Worm (Caenorhabditis elegans) whole organism, young adult: ENCODE results near the gene T27C5.12.
"Not testable (repeated sequence)": the region's sequence is repeated elsewhere in the genome, so short reads cannot be mapped to it uniquely, and the experiment has no call there.

ENCODE experiments used
- B0019.2 ChIP-seq: fragments of 200-800 bp; sonication (Bioruptor generic); conservative IDR thresholded peaks from 2 replicates; pipeline ENCODE4 v1.3.6; 2022; ENCODE audit warnings: missing genetic modification reagents, missing genetic modification characterization, missing compliant biosample characterization
- B0336.3 ChIP-seq: fragments of 200-800 bp; sonication (Bioruptor generic); IDR thresholded peaks from 2 replicates; pipeline ENCODE4 v1.3.6; 2022; ENCODE audit warnings: missing genetic modification characterization, missing compliant biosample characterization
- C06A6.2 ChIP-seq: fragments of 200-800 bp; sonication (Bioruptor generic); conservative IDR thresholded peaks from 2 replicates; pipeline ENCODE4 v1.3.6; 2022; ENCODE audit warnings: missing genetic modification characterization, missing compliant biosample characterization
- F37B4.10 ChIP-seq: fragments of 200-800 bp; sonication (Bioruptor generic); IDR thresholded peaks from 2 replicates; pipeline ENCODE4 v1.3.6; 2022; ENCODE audit warnings: missing genetic modification characterization, missing compliant biosample characterization
- F39B2.1 ChIP-seq: fragments of 200-800 bp; sonication (Bioruptor generic); IDR thresholded peaks from 2 replicates; pipeline ENCODE4 v1.3.6; 2022; ENCODE audit warnings: missing genetic modification reagents, missing genetic modification characterization, missing compliant biosample characterization
- T07F8.4 ChIP-seq: sonication (generic microtip); optimal IDR thresholded peaks from 2 replicates; lab custom pipeline; 2016; ENCODE audit warnings: mild to moderate bottlenecking, missing genetic modification characterization, moderate library complexity, missing compliant biosample characterization
- Y53G8AR.9 ChIP-seq: fragments of 200-800 bp; sonication (Bioruptor generic); conservative IDR thresholded peaks from 2 replicates; pipeline ENCODE4 v1.3.6; 2022; ENCODE audit warnings: missing genetic modification reagents, missing genetic modification characterization, missing compliant biosample characterization
- ama-1 ChIP-seq, 3 experiments: fragments of 150-350 bp in 1 of 3; sonication (generic microtip) in 2 of 3; optimal IDR thresholded peaks; 2 replicates each; lab custom pipeline; 2014 to 2018; ENCODE audit warnings: missing biosample characterization in 2 of 3, missing genetic modification characterization in 2 of 3, missing genetic modification reagents in 2 of 3
- aptf-3 ChIP-seq: fragments of 200-800 bp; sonication (Bioruptor generic); IDR thresholded peaks from 2 replicates; pipeline ENCODE4 v1.3.6; 2022; ENCODE audit warnings: missing genetic modification characterization, missing compliant biosample characterization
- atf-7 ChIP-seq: sonication (generic microtip); optimal IDR thresholded peaks from 2 replicates; lab custom pipeline; 2017; ENCODE audit warnings: mild to moderate bottlenecking, missing genetic modification characterization, missing compliant biosample characterization
- ceh-40 ChIP-seq: fragments of 200-800 bp; sonication (Bioruptor generic); IDR thresholded peaks from 2 replicates; pipeline ENCODE4 v1.3.6; 2022; ENCODE audit warnings: missing genetic modification characterization, missing compliant biosample characterization
- die-1 ChIP-seq: sonication (generic microtip); optimal IDR thresholded peaks from 2 replicates; lab custom pipeline; 2016; ENCODE audit warnings: missing genotype, mild to moderate bottlenecking, missing genetic modification characterization, missing compliant biosample characterization
- dox-1 ChIP-seq: fragments of 200-800 bp; sonication (Bioruptor generic); IDR thresholded peaks from 2 replicates; pipeline ENCODE4 v1.3.6; 2022; ENCODE audit warnings: missing genetic modification reagents, missing genetic modification characterization, missing compliant biosample characterization
- dpl-1 ChIP-seq: fragments of 150-350 bp; optimal IDR thresholded peaks from 2 replicates; lab custom pipeline; 2014; ENCODE audit warnings: missing biosample characterization, missing genetic modification reagents, missing genetic modification characterization
- gei-17 ChIP-seq: fragments of 200-800 bp; sonication (Bioruptor generic); optimal IDR thresholded peaks from 2 replicates; lab custom pipeline; 2018; ENCODE audit warnings: mild to moderate bottlenecking, missing genetic modification characterization, missing compliant biosample characterization
- hlh-12 ChIP-seq: sonication (generic microtip); optimal IDR thresholded peaks from 2 replicates; lab custom pipeline; 2016; ENCODE audit warnings: missing genetic modification characterization, missing compliant biosample characterization
- hmg-1.2 ChIP-seq: fragments of 200-800 bp; sonication (Bioruptor generic); IDR thresholded peaks from 2 replicates; pipeline ENCODE4 v1.3.6; 2022; ENCODE audit warnings: missing genetic modification reagents, missing genetic modification characterization, missing compliant biosample characterization
- let-526 ChIP-seq: fragments of 200-800 bp; sonication (Bioruptor generic); IDR thresholded peaks from 2 replicates; pipeline ENCODE4 v1.3.6; 2022; ENCODE audit warnings: missing genetic modification reagents, missing genetic modification characterization, missing compliant biosample characterization
- lin-40 ChIP-seq: sonication (generic microtip); optimal IDR thresholded peaks from 2 replicates; lab custom pipeline; 2016; ENCODE audit warnings: missing genetic modification characterization, mild to moderate bottlenecking, missing compliant biosample characterization, missing genotype, missing genetic modification reagents
- madf-8 ChIP-seq: fragments of 200-800 bp; sonication (Bioruptor generic); conservative IDR thresholded peaks from 2 replicates; pipeline ENCODE4 v1.3.6; 2022; ENCODE audit warnings: missing genetic modification reagents, missing genetic modification characterization, missing compliant biosample characterization
- nfya-2 ChIP-seq: fragments of 200-800 bp; sonication (Bioruptor generic); IDR thresholded peaks from 2 replicates; pipeline ENCODE4 v1.3.6; 2022; ENCODE audit warnings: missing genetic modification reagents, missing genetic modification characterization, missing compliant biosample characterization
- nfyb-1 ChIP-seq: fragments of 200-800 bp; sonication (Bioruptor generic); IDR thresholded peaks from 2 replicates; pipeline ENCODE4 v1.3.6; 2022; ENCODE audit warnings: missing genetic modification reagents, missing genetic modification characterization, missing compliant biosample characterization
- nhr-179 ChIP-seq: sonication (generic microtip); optimal IDR thresholded peaks from 2 replicates; lab custom pipeline; 2016; ENCODE audit warnings: mild to moderate bottlenecking, missing genetic modification characterization, missing compliant biosample characterization
- pbrm-1 ChIP-seq: fragments of 200-800 bp; sonication (Bioruptor generic); IDR thresholded peaks from 2 replicates; pipeline ENCODE4 v1.3.6; 2022; ENCODE audit warnings: missing genetic modification reagents, missing genetic modification characterization, missing compliant biosample characterization
- rcor-1 ChIP-seq: fragments of 200-800 bp; sonication (Bioruptor generic); IDR thresholded peaks from 2 replicates; pipeline ENCODE4 v1.3.6; 2022; ENCODE audit warnings: missing genetic modification reagents, missing genetic modification characterization, missing compliant biosample characterization
- rpc-1 ChIP-seq, 2 experiments: fragments of 150-350 bp in 1 of 2; sonication (generic microtip) in 1 of 2; optimal IDR thresholded peaks; 2 replicates each; lab custom pipeline; 2014 to 2018; ENCODE audit warnings: missing biosample characterization in 1 of 2, missing genetic modification characterization in 1 of 2, missing genetic modification reagents in 1 of 2, missing genotype in 1 of 2
- snpc-1.3 ChIP-seq: sonication (generic microtip); optimal IDR thresholded peaks from 2 replicates; lab custom pipeline; 2017; ENCODE audit warnings: missing genetic modification characterization, mild to moderate bottlenecking, missing compliant biosample characterization, antibody characterized with exemption, moderate library complexity, missing genotype, missing genetic modification reagents; ENCODE audit not compliant: insufficient read depth
- sptf-2 ChIP-seq: fragments of 200-800 bp; sonication (Bioruptor generic); optimal IDR thresholded peaks from 2 replicates; lab custom pipeline; 2018; ENCODE audit warnings: mild to moderate bottlenecking, missing genetic modification characterization, missing compliant biosample characterization
- xnd-1 ChIP-seq: sonication (generic microtip); optimal IDR thresholded peaks from 2 replicates; lab custom pipeline; 2016; ENCODE audit warnings: missing genotype, missing genetic modification reagents, missing genetic modification characterization, missing compliant biosample characterization
- zfh-2 ChIP-seq: fragments of 200-800 bp; sonication (Bioruptor generic); conservative IDR thresholded peaks from 2 replicates; pipeline ENCODE4 v1.3.6; 2022; ENCODE audit warnings: missing genetic modification reagents, missing genetic modification characterization, missing compliant biosample characterization
- zim-3 ChIP-seq: sonication (generic microtip); optimal IDR thresholded peaks from 2 replicates; lab custom pipeline; 2017; ENCODE audit warnings: mild to moderate bottlenecking, missing genetic modification characterization, moderate library complexity, missing compliant biosample characterization
- ztf-22 ChIP-seq: fragments of 200-800 bp; sonication (Bioruptor generic); optimal IDR thresholded peaks from 2 replicates; lab custom pipeline; 2018; ENCODE audit warnings: mild to moderate bottlenecking, missing genetic modification characterization, moderate library complexity, missing compliant biosample characterization
- ztf-26 ChIP-seq: sonication (generic microtip); optimal IDR thresholded peaks from 2 replicates; lab custom pipeline; 2017; ENCODE audit warnings: missing genetic modification characterization, missing compliant biosample characterization
- ztf-28 ChIP-seq: fragments of 200-800 bp; sonication (Bioruptor generic); IDR thresholded peaks from 2 replicates; pipeline ENCODE4 v1.3.6; 2022; ENCODE audit warnings: missing genetic modification reagents, missing genetic modification characterization, missing compliant biosample characterization

Gene T27C5.12

ce11 chrV:17438317-17438716 lies 23.3 kb downstream of the T27C5.12 start, which contains the start of gene srsx-2:
Gene srsx-2 (minus strand): TSS chrV:17438417.
- TF ChIP-seq dpl-1 (GFP tag; lab: Kevin White, UChicago) (no peak), ztf-28 (GFP tag; lab: Robert Waterston, UW) (no peak), B0019.2 (GFP tag; lab: Robert Waterston, UW) (no peak), zim-3 (tag; lab: Kevin White, UChicago) (no peak), let-526 (GFP tag; lab: Robert Waterston, UW) (no peak), F39B2.1 (no peak), Y53G8AR.9 (no peak), xnd-1 (no peak)

- no peak for TF ChIP-seq B0336.3
- TF ChIP-seq nfyb-1 (GFP tag; lab: Robert Waterston, UW): no peak
- TF ChIP-seq ama-1 (optimal IDR thresholded peaks at IDR 0.05; lab: Kevin White, UChicago): no peak
- TF ChIP-seq ama-1 (GFP tag; optimal IDR thresholded peaks at IDR 0.05; lab: Kevin White, UChicago): no peak
- TF ChIP-seq ceh-40: no peak
- no peak for TF ChIP-seq T07F8.4
- TF ChIP-seq sptf-2 (GFP tag; lab: Kevin White, UChicago): no peak
- TF ChIP-seq madf-8 (GFP tag; lab: Robert Waterston, UW): no peak
- no peak for TF ChIP-seq nhr-179 (tag; lab: Kevin White, UChicago)
- TF ChIP-seq xnd-1: no peak
- no peak for TF ChIP-seq nfya-2 (GFP tag; lab: Robert Waterston, UW)
- no peak for TF ChIP-seq rcor-1 (GFP tag; lab: Robert Waterston, UW)
- TF ChIP-seq dox-1 (GFP tag; lab: Robert Waterston, UW): no peak
- TF ChIP-seq atf-7 (tag; lab: Kevin White, UChicago): no peak
- TF ChIP-seq ztf-26 (tag; lab: Kevin White, UChicago): no peak
- TF ChIP-seq pbrm-1 (GFP tag; lab: Robert Waterston, UW): no peak
- no peak for TF ChIP-seq aptf-3 (GFP tag; lab: Robert Waterston, UW)
- no peak for TF ChIP-seq die-1
- TF ChIP-seq snpc-1.3: no peak
- TF ChIP-seq, all 124 proteins: peak for 0
Measured at ce11 chrV:17439406-17439805, 24.4 kb downstream of the T27C5.12 start, which contains the start of gene srh-154. Gene srh-154 (plus strand): TSS chrV:17439706.

- TF ChIP-seq gei-17 (GFP tag; lab: Kevin White, UChicago) (no peak), nhr-179 (tag; lab: Kevin White, UChicago) (no peak), snpc-1.3 (no peak), C06A6.2 (no peak), lin-40 (no peak), F37B4.10 (GFP tag; lab: Robert Waterston, UW) (no peak), ztf-22 (GFP tag; lab: Kevin White, UChicago) (no peak), hlh-12 (tag; lab: Kevin White, UChicago) (no peak), hmg-1.2 (no peak)
Measured at ce11 chrV:17449836-17450235, 34.8 kb downstream of the T27C5.12 start.

ce11 chrV:17456197-17456596 lies 41.1 kb downstream of the T27C5.12 start, which contains the start of gene srh-203:
Gene srh-203 (minus strand): TSS chrV:17456297.
- not testable (repeated sequence) for TF ChIP-seq zfh-2 (GFP tag; lab: Robert Waterston, UW); rpc-1 (optimal IDR thresholded peaks at IDR 0.05; lab: Kevin White, UChicago); rpc-1 (tag; optimal IDR thresholded peaks at IDR 0.05; lab: Kevin White, UChicago); lin-40
